Worm (Caenorhabditis elegans) whole organism, L1 larva: ENCODE results near the gene nhr-110.

Source experiments
- C34B4.2 ChIP-seq: sonication (generic microtip); optimal IDR thresholded peaks from 2 replicates; lab custom pipeline; 2017; ENCODE audit warnings: mild to moderate bottlenecking, missing genetic modification characterization, missing compliant biosample characterization
- alr-1 ChIP-seq: fragments of 200-800 bp; sonication (Bioruptor generic); optimal IDR thresholded peaks from 2 replicates; lab custom pipeline; 2018; ENCODE audit warnings: borderline replicate concordance, mild to moderate bottlenecking, missing genetic modification characterization, missing compliant biosample characterization
- blmp-1 ChIP-seq: fragments of 150-350 bp; optimal IDR thresholded peaks from 2 replicates; lab custom pipeline; 2014; ENCODE audit warnings: missing biosample characterization, missing genetic modification characterization
- ceh-63 ChIP-seq: fragments of 200-800 bp; sonication (Bioruptor generic); optimal IDR thresholded peaks from 2 replicates; lab custom pipeline; 2018; ENCODE audit warnings: mild to moderate bottlenecking, missing genetic modification characterization, missing compliant biosample characterization
- ceh-8 ChIP-seq: fragments of 200-800 bp; sonication (Bioruptor generic); optimal IDR thresholded peaks from 2 replicates; lab custom pipeline; 2018; ENCODE audit warnings: mild to moderate bottlenecking, missing genetic modification characterization, moderate library complexity, missing compliant biosample characterization
- ceh-82 ChIP-seq, 3 experiments: fragments of 150-350 bp in 1 of 3; sonication (generic microtip) in 2 of 3; optimal IDR thresholded peaks; 2 replicates each; lab custom pipeline; 2014 to 2017; ENCODE audit warnings: missing biosample characterization in 3 of 3, missing genetic modification characterization in 3 of 3
- ceh-90 ChIP-seq: sonication (generic microtip); optimal IDR thresholded peaks from 2 replicates; lab custom pipeline; 2016; ENCODE audit warnings: missing genetic modification characterization, missing compliant biosample characterization
- efl-1 ChIP-seq, 4 experiments: fragments of 150-350 bp; optimal IDR thresholded peaks in 3 of 4; peaks in 1 of 4; 1 replicate in 1 of 4; 2 replicates in 3 of 4; lab custom pipeline; 2014; ENCODE audit warnings: missing biosample characterization in 2 of 4, missing genetic modification characterization in 2 of 4, missing genetic modification reagents in 2 of 4
- egl-13 ChIP-seq: sonication (generic microtip); optimal IDR thresholded peaks from 2 replicates; lab custom pipeline; 2016; ENCODE audit warnings: missing genotype, missing genetic modification reagents, missing genetic modification characterization, missing compliant biosample characterization
- elt-2 ChIP-seq: sonication (generic microtip); optimal IDR thresholded peaks from 2 replicates; lab custom pipeline; 2016; ENCODE audit warnings: missing genetic modification characterization, mild to moderate bottlenecking, inconsistent platforms, missing compliant biosample characterization, missing genetic modification reagents
- elt-3 ChIP-seq, 6 experiments: fragments of 150-350 bp in 1 of 6; sonication (generic microtip); optimal IDR thresholded peaks; 2 replicates each; lab custom pipeline; 2017 to 2018; ENCODE audit warnings: missing biosample characterization in 6 of 6, missing genetic modification characterization in 6 of 6, inconsistent platforms in 1 of 6
- ets-5 ChIP-seq: fragments of 200-800 bp; sonication (Bioruptor generic); IDR thresholded peaks from 2 replicates; pipeline ENCODE4 v1.3.6; 2022; ENCODE audit warnings: missing genetic modification characterization, missing compliant biosample characterization
- fkh-10 ChIP-seq: sonication (generic microtip); optimal IDR thresholded peaks from 2 replicates; lab custom pipeline; 2017; ENCODE audit warnings: missing biosample characterization, missing genetic modification reagents, missing genetic modification characterization
- fkh-4 ChIP-seq: sonication (generic microtip); optimal IDR thresholded peaks from 2 replicates; lab custom pipeline; 2016; ENCODE audit warnings: missing compliant biosample characterization, missing genetic modification characterization, borderline replicate concordance
- fos-1 ChIP-seq: fragments of 150-350 bp; optimal IDR thresholded peaks from 2 replicates; lab custom pipeline; 2014; ENCODE audit warnings: missing biosample characterization, missing genetic modification characterization
- lin-13 ChIP-seq: fragments of 150-350 bp; optimal IDR thresholded peaks from 2 replicates; lab custom pipeline; 2014; ENCODE audit warnings: missing biosample characterization, missing genetic modification reagents, missing genetic modification characterization
- lin-15B ChIP-seq: fragments of 150-350 bp; sonication (generic microtip); optimal IDR thresholded peaks from 3 replicates; lab custom pipeline; 2014; ENCODE audit warnings: missing biosample characterization, missing genetic modification characterization
- lin-39 ChIP-seq: fragments of 150-350 bp; optimal IDR thresholded peaks from 2 replicates; lab custom pipeline; 2014; ENCODE audit warnings: missing biosample characterization, missing genetic modification reagents, missing genetic modification characterization
- lir-3 ChIP-seq: sonication (generic microtip); optimal IDR thresholded peaks from 2 replicates; lab custom pipeline; 2016; ENCODE audit warnings: mild to moderate bottlenecking, missing genetic modification characterization, moderate library complexity, missing compliant biosample characterization; ENCODE audit not compliant: poor library complexity
- mdl-1 ChIP-seq, 2 experiments: fragments of 150-350 bp; optimal IDR thresholded peaks; 2 replicates each; lab custom pipeline; 2014 to 2017; ENCODE audit warnings: missing biosample characterization in 2 of 2, missing genetic modification characterization in 2 of 2, inconsistent platforms in 1 of 2
- mep-1 ChIP-seq: fragments of 150-350 bp; optimal IDR thresholded peaks from 2 replicates; lab custom pipeline; 2014; ENCODE audit warnings: missing biosample characterization, missing genetic modification characterization
- nhr-11 ChIP-seq: fragments of 150-350 bp; optimal IDR thresholded peaks from 2 replicates; lab custom pipeline; 2014; ENCODE audit warnings: missing biosample characterization, missing genetic modification characterization
- nhr-19 ChIP-seq: fragments of 200-800 bp; sonication (Bioruptor generic); conservative IDR thresholded peaks from 2 replicates; pipeline ENCODE4 v1.3.6; 2022; ENCODE audit warnings: missing genetic modification characterization, missing compliant biosample characterization
- nhr-28 ChIP-seq: fragments of 150-350 bp; optimal IDR thresholded peaks from 2 replicates; lab custom pipeline; 2014; ENCODE audit warnings: missing biosample characterization, missing genetic modification characterization
- nhr-47 ChIP-seq: sonication (generic microtip); optimal IDR thresholded peaks from 2 replicates; lab custom pipeline; 2016; ENCODE audit warnings: mild to moderate bottlenecking, missing genetic modification characterization, moderate library complexity, missing compliant biosample characterization
- nhr-71 ChIP-seq: sonication (generic microtip); optimal IDR thresholded peaks from 2 replicates; lab custom pipeline; 2016; ENCODE audit warnings: mild to moderate bottlenecking, missing genetic modification characterization, moderate library complexity, missing compliant biosample characterization
- nhr-76 ChIP-seq: sonication (generic microtip); optimal IDR thresholded peaks from 2 replicates; lab custom pipeline; 2017; ENCODE audit warnings: missing biosample characterization, missing genetic modification characterization
- nhr-77 ChIP-seq: fragments of 150-350 bp; optimal IDR thresholded peaks from 2 replicates; lab custom pipeline; 2014; ENCODE audit warnings: missing biosample characterization, missing genetic modification characterization
- nhr-90 ChIP-seq: sonication (generic microtip); optimal IDR thresholded peaks from 2 replicates; lab custom pipeline; 2016; ENCODE audit warnings: mild to moderate bottlenecking, missing genetic modification characterization, missing compliant biosample characterization; ENCODE audit not compliant: poor library complexity
- pax-3 ChIP-seq: fragments of 200-800 bp; sonication (Bioruptor generic); optimal IDR thresholded peaks from 2 replicates; lab custom pipeline; 2018; ENCODE audit warnings: mild to moderate bottlenecking, missing genetic modification characterization, moderate library complexity, missing compliant biosample characterization
- skn-1 ChIP-seq: fragments of 150-350 bp; optimal IDR thresholded peaks from 2 replicates; lab custom pipeline; 2014; ENCODE audit warnings: missing biosample characterization, missing genetic modification characterization
- snpc-4 ChIP-seq: fragments of 150-350 bp; optimal IDR thresholded peaks from 2 replicates; lab custom pipeline; 2014; ENCODE audit warnings: missing biosample characterization, missing genetic modification characterization
- sup-37 ChIP-seq: fragments of 200-800 bp; sonication (Bioruptor generic); optimal IDR thresholded peaks from 2 replicates; lab custom pipeline; 2018; ENCODE audit warnings: mild to moderate bottlenecking, missing genetic modification characterization, missing compliant biosample characterization
- swsn-7 ChIP-seq: sonication (generic microtip); optimal IDR thresholded peaks from 2 replicates; lab custom pipeline; 2016; ENCODE audit warnings: missing genetic modification characterization, missing compliant biosample characterization
- tbx-2 ChIP-seq: sonication (generic microtip); optimal IDR thresholded peaks from 2 replicates; lab custom pipeline; 2016; ENCODE audit warnings: missing genetic modification characterization, missing compliant biosample characterization
- unc-30 ChIP-seq: sonication (generic microtip); optimal IDR thresholded peaks from 2 replicates; lab custom pipeline; 2017; ENCODE audit warnings: missing biosample characterization, missing genetic modification characterization
- unc-98 ChIP-seq: fragments of 200-800 bp; sonication (Bioruptor generic); IDR thresholded peaks from 2 replicates; pipeline ENCODE4 v1.3.6; 2022; ENCODE audit warnings: missing genetic modification characterization, missing compliant biosample characterization
- vab-15 ChIP-seq: sonication (generic microtip); optimal IDR thresholded peaks from 2 replicates; lab custom pipeline; 2017; ENCODE audit warnings: missing genotype, mild to moderate bottlenecking, missing genetic modification characterization, missing compliant biosample characterization
- xbp-1 ChIP-seq: sonication (generic microtip); optimal IDR thresholded peaks from 2 replicates; lab custom pipeline; 2016; ENCODE audit warnings: missing genetic modification characterization, missing compliant biosample characterization
- zip-4 ChIP-seq: fragments of 200-800 bp; sonication (Bioruptor generic); optimal IDR thresholded peaks from 2 replicates; lab custom pipeline; 2018; ENCODE audit warnings: mild to moderate bottlenecking, missing genetic modification characterization, moderate library complexity, missing compliant biosample characterization
- ztf-11 ChIP-seq, 2 experiments: sonication (generic microtip); optimal IDR thresholded peaks; 2 replicates each; lab custom pipeline; 2016 to 2017; ENCODE audit warnings: missing genetic modification characterization in 2 of 2, missing biosample characterization in 1 of 2, missing compliant biosample characterization in 1 of 2
- ztf-4 ChIP-seq: fragments of 150-350 bp; optimal IDR thresholded peaks from 2 replicates; lab custom pipeline; 2014; ENCODE audit warnings: missing biosample characterization, missing genetic modification characterization

Gene nhr-110

DNA sequence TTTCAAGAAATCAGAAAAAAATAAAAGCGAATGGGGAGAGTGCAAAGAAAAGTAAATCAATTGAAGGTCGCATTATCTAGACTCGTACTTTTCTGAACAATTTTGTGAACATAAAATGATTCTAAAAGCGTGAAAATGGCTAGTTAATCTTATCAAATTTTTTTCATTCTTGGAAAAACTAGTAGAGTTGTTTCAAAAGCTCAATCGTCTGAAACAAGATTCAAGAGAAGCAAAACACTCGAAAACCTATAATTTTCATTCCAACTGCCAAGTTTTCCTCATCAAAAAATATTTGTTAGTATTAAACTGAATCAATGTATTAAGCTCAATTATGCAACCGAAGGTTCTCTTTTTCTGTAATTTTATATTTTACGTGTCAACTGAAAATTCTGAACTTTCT, 23.8 kb upstream of the nhr-110 start, which contains the start of gene irld-45:
Gene irld-45 (plus strand): TSS at position 301 of the 400 bp plus-strand sequence.
- TF ChIP-seq nhr-77 (no peak), nhr-90 (tag; lab: Kevin White, UChicago) (no peak), nhr-11 (tag; lab: Kevin White, UChicago) (no peak), alr-1 (no peak), unc-98 (no peak), zip-4 (no peak), efl-1 (optimal IDR thresholded peaks at IDR 0.05; lab: Kevin White, UChicago) (no peak), efl-1 (GFP tag; optimal IDR thresholded peaks at IDR 0.05 in 1 of 2; lab: Kevin White, UChicago) (no peak), ets-5 (GFP tag; lab: Robert Waterston, UW) (no peak)

DNA sequence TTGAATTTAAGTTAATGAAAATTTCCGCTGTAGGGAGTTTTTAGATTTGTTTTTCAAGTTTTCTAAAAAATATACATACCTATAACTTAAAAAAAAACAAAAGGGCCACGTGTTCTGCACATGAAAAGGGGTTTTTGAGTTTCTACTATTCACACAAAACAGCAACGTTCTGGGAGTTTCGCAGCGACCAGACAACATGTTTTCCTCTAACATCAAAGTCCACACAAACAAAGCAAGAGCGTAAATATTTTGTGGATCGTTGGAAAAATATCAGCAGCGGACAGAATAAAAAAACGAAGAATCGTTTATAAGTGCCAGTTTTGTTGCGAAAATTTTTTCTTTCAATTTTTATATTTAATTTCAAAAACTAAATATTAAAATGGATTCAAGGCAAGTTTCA, 19.6 kb upstream of the nhr-110 start, which contains the start of gene alh-2:
Gene alh-2 (plus strand): TSS at position 284 of the 400 bp plus-strand sequence.
- no peak for TF ChIP-seq pax-3 (tag; lab: Kevin White, UChicago)
- TF ChIP-seq ztf-4 (tag; lab: Kevin White, UChicago) = no peak

DNA sequence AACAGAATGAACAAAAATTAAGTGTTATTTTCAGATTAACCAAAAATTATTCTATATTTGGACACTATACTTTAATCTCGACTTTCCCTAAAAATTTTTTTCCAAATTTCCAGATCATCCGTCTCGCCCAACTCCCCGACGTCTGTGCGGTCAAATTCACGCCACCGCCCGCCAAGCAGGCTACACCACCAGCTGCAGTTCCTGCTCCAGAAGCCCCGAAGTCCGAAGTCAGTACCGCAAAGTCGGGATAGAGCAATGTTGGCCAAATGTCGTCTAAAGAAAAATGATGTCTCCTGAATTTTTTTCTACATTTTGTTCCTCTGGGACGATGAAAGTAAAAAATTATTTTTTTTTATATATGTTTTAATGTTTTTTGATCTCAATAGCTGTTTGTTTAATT, 18.5 kb upstream of the nhr-110 start:
- no peak for TF ChIP-seq xbp-1 (tag; lab: Kevin White, UChicago)
- TF ChIP-seq nhr-28 = no peak
- no peak for TF ChIP-seq ceh-90 (tag; lab: Kevin White, UChicago)
- no peak for TF ChIP-seq fkh-4
- TF ChIP-seq nhr-47 (tag; lab: Kevin White, UChicago) = no peak

DNA sequence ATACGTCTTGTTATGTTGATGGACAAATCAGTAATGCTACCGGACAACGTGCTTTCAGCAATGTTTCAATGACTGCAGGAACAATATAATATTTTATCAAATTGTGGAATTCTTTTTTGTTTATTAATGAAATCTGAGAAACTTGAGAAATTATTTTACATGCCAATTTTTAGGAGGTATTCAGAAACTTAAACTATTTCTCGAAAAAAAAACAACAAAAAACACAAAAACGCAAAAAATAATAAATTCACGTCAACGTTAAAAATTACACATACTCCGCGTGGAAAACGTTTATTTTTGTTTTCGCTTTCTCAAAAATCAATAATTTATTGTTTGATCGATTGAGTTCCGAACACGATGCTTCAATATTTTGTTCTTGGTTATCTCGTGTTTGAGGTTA, 18.0 kb upstream of the nhr-110 start, which contains the start of gene Y46H3D.1:
Gene Y46H3D.1 (plus strand): TSS at position 301 of the 400 bp plus-strand sequence.
- TF ChIP-seq nhr-77 = no peak
- TF ChIP-seq alr-1 = no peak
- TF ChIP-seq blmp-1 (tag; lab: Kevin White, UChicago) = no peak
- no peak for TF ChIP-seq sup-37 (GFP tag; lab: Kevin White, UChicago)
- TF ChIP-seq ceh-8 (GFP tag; lab: Kevin White, UChicago) = no peak
- TF ChIP-seq, all 84 proteins: peak for 0

DNA sequence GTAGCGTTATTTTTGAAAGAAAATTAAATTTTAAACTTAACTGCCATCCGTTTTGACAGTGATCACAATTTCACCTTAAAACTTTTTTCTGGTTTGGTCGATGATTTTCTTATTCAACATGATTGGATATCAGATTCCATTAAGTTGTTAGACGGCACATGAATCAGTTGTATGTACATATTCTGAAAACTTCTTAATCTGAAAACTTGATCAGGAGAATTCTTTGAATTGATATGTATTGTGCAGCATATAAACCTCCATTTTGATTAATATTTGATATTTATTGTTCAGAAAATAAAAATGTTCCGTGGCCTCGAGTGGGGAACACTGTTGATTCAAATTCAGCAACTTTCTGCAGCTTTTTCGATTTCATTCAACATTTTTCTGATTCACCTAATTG, 15.8 kb upstream of the nhr-110 start, which contains the start of gene str-221:
Gene str-221 (plus strand): TSS at position 301 of the 400 bp plus-strand sequence.
- TF ChIP-seq ztf-11 (tag; optimal IDR thresholded peaks at IDR 0.05; lab: Kevin White, UChicago) (no peak), elt-2 (no peak), mep-1 (tag; lab: Kevin White, UChicago) (no peak), snpc-4 (tag; lab: Kevin White, UChicago) (no peak), blmp-1 (tag; lab: Kevin White, UChicago) (no peak), swsn-7 (tag; lab: Kevin White, UChicago) (no peak), nhr-19 (GFP tag; lab: Robert Waterston, UW) (no peak), ceh-82 (tag; optimal IDR thresholded peaks at IDR 0.05; lab: Kevin White, UChicago) (no peak), vab-15 (tag; lab: Kevin White, UChicago) (no peak), nhr-76 (tag; lab: Kevin White, UChicago) (no peak), ceh-63 (GFP tag; lab: Kevin White, UChicago) (no peak), egl-13 (tag; lab: Kevin White, UChicago) (no peak), ceh-90 (tag; lab: Kevin White, UChicago) (no peak), nhr-71 (tag; lab: Kevin White, UChicago) (no peak), lir-3 (tag; lab: Kevin White, UChicago) (no peak)

DNA sequence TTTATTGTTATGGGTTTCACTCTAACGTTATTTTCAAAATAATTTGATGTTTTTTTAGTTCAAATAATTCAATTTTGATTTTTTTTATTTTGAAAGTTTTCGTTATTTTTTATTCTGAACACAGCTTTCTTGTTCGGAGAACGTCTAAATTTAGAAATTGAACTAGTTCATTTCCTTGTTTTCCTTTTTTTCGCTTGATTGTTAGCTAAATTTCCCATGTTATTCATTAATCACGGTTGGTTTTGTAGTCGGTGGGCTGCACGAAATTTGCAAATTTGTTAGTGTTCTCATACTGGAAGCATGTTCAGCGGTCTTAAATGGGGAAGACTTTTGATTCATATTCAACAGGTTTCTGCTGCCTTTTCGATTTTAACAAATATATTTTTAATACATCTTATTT, 11.6 kb upstream of the nhr-110 start, which contains the start of gene str-222:
Gene str-222 (plus strand): TSS at position 301 of the 400 bp plus-strand sequence.
- TF ChIP-seq lin-13 (GFP tag; lab: Kevin White, UChicago) (no peak), unc-98 (no peak), zip-4 (no peak), ets-5 (GFP tag; lab: Robert Waterston, UW) (no peak), mep-1 (tag; lab: Kevin White, UChicago) (no peak), ceh-90 (tag; lab: Kevin White, UChicago) (no peak), unc-30 (no peak), blmp-1 (tag; lab: Kevin White, UChicago) (no peak), ceh-82 (tag; optimal IDR thresholded peaks at IDR 0.05; lab: Kevin White, UChicago) (no peak), tbx-2 (no peak), C34B4.2 (no peak), elt-3 (tag; optimal IDR thresholded peaks at IDR 0.05; lab: Kevin White, UChicago) (no peak), fos-1 (tag; lab: Kevin White, UChicago) (no peak), mdl-1 (tag; optimal IDR thresholded peaks at IDR 0.05; lab: Kevin White, UChicago) (no peak), skn-1 (tag; lab: Kevin White, UChicago) (no peak), lin-15B (no peak), lin-39 (tag; lab: Kevin White, UChicago) (no peak), nhr-76 (tag; lab: Kevin White, UChicago) (no peak), fkh-10 (GFP tag; lab: Kevin White, UChicago) (no peak)
